Worm (Caenorhabditis elegans): ENCODE measurements around the gene vep-2.

- TF ChIP-seq fos-1 (tag; optimal IDR thresholded peaks at IDR 0.05): no peak
- TF ChIP-seq nhr-77 (tag; optimal IDR thresholded peaks at IDR 0.05): no peak
- TF ChIP-seq ztf-11 (tag; optimal IDR thresholded peaks at IDR 0.05): no peak
- no peak for TF ChIP-seq vab-7 (GFP tag; IDR thresholded peaks at IDR 0.05)
- TF ChIP-seq lsy-2 (tag; optimal IDR thresholded peaks at IDR 0.05): no peak
- no peak for TF ChIP-seq R02D3.7 (tag; optimal IDR thresholded peaks at IDR 0.05)
Measured at ce11 chrX:3668842-3669241, 40.7 kb downstream of the vep-2 start, which contains the start of gene snet-1.
